In the genomic region with DNA sequence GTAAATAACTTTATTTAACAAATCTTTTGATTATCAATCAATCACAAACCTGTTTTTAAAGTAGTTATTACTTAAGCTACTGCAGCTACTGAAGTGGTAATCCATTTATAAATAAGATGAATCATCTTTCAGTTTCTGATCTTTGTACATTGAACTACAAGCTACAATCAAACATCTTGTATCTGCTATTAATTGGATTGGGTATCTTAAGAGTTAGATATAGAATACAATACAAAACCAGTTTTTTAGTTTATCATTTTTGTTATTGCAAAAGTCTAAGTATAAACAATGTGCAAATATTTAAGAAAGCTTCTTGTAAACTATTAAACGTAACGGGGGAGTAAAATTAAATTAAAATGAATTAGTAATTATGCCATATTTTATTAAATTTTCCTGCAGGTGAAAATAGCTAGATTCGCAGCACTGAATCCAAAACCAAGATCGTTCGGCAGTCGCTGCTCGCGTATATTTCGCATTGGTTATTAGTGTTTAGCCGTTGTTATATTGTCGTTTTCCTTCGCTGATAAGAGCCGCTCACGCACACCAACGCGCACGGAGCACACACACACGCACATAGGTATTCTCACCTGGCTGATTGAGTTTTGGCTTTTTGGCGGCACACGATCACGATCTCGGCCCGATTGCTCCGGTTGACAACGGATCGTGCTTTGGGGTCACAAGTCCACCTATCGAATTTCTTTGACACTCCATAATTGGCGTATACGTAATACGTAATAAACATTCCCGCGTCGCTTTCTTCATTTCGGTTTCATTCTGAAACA, we compare ENCODE assay signal across 1 fruit fly cellular context.
A peak's percentile ranks its signal among the peaks of the same experiment; 100 is the strongest.
TF ChIP-seq lines count a peak whose summit lies in the region.

No protein-coding gene starts in this region.

TF ChIP-seq in whole organism, embryonic, 481 proteins besides CTCF, POLR2A, EP300 and RAD21 (continued from another document):
- TF ChIP-seq sob (GFP tag; IDR thresholded peaks at IDR 0.05; lab: Robert Waterston, UW) = peak; percentile 22; the same call in 1 of the 2 replicates
- no peak for TF ChIP-seq yki (optimal IDR thresholded peaks at IDR 0.05; lab: Kevin White, UChicago)
- TF ChIP-seq CG5180 (GFP tag; optimal IDR thresholded peaks at IDR 0.05; lab: Kevin White, UChicago) = no peak
- TF ChIP-seq bab2 (GFP tag; optimal IDR thresholded peaks at IDR 0.05; lab: Kevin White, UChicago) = no peak
- peak; percentile 8 for TF ChIP-seq CG18599 (GFP tag; optimal IDR thresholded peaks at IDR 0.05; lab: Kevin White, UChicago)
- TF ChIP-seq bbx (GFP tag; IDR thresholded peaks at IDR 0.05; lab: Robert Waterston, UW; ENCODE audit: partially characterized antibody) = no peak
- no peak for TF ChIP-seq Fer2 (tag; optimal IDR thresholded peaks at IDR 0.05; lab: Kevin White, UChicago)
- peak; percentile 67 for TF ChIP-seq CG9437 (GFP tag; optimal IDR thresholded peaks at IDR 0.05; lab: Kevin White, UChicago)
- TF ChIP-seq cwo (GFP tag; optimal IDR thresholded peaks at IDR 0.05; lab: Kevin White, UChicago) = peak; percentile 9
- TF ChIP-seq tap (tag; optimal IDR thresholded peaks at IDR 0.05; lab: Kevin White, UChicago) = no peak
TF ChIP-seq in whole organism, embryonic: peak in this region for 50.
